Worm (Caenorhabditis elegans): ENCODE data around the gene trmt-10C.2.
A peak's percentile ranks its signal among the peaks of the same experiment; 100 is the strongest.

Gene trmt-10C.2

DNA sequence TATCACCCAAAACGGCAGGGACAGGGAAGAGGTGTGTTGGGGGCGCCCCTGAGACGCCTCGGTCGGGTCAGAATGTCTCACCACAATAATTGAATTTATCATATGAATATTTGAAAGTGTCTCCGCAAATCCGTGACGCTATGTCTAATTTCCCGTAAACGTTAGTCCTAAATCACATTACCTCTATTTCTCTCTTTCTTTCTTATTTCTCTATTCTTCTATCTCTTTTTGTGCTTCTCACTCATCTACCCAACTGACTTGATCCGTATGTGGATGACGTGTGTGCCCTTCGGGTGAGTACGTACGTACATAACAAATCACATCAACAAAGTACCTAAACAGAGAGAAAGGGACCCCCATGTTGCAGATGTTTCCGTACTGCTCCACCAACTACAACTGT, 28.7 kb upstream of the trmt-10C.2 start:
- TF ChIP-seq fkh-10 (GFP tag; optimal IDR thresholded peaks at IDR 0.05) (peak; percentile 92), daf-8 (GFP tag; IDR thresholded peaks at IDR 0.05) (no peak), mes-2 (tag; optimal IDR thresholded peaks at IDR 0.05; ENCODE audit: poor library complexity, severe bottlenecking) (no peak), F37D6.2 (tag; optimal IDR thresholded peaks at IDR 0.05) (no peak), ces-1 (GFP tag; optimal IDR thresholded peaks at IDR 0.05) (peak; percentile 93), unc-62 (GFP tag; optimal IDR thresholded peaks at IDR 0.05 in 1 of 2) (peak in 1 of 2 experiments; percentile 8), unc-62 (tag; optimal IDR thresholded peaks at IDR 0.05) (no peak), zip-2 (tag; optimal IDR thresholded peaks at IDR 0.05) (no peak), mdt-29 (GFP tag; IDR thresholded peaks at IDR 0.05) (no peak), ctbp-1 (GFP tag; IDR thresholded peaks at IDR 0.05) (peak; percentile 64; the same call in 1 of the 2 replicates), mdl-1 (tag; optimal IDR thresholded peaks at IDR 0.05) (no peak), daf-19 (GFP tag; conservative IDR thresholded peaks at IDR 0.05) (no peak), pha-4 (GFP tag; IDR thresholded peaks at IDR 0.05) (no peak), pha-4 (tag; optimal IDR thresholded peaks at IDR 0.05) (no peak), tra-1 (GFP tag; IDR thresholded peaks at IDR 0.05) (no peak), hmg-1.1 (GFP tag; IDR thresholded peaks at IDR 0.05) (no peak), duxl-1 (tag; optimal IDR thresholded peaks at IDR 0.05; ENCODE audit: poor library complexity) (no peak), ztf-11 (tag; optimal IDR thresholded peaks at IDR 0.05) (no peak), madf-5 (GFP tag; IDR thresholded peaks at IDR 0.05) (no peak)

ce11 chrIII:6324139-6324538, 21.9 kb upstream of the trmt-10C.2 start, which contains the start of gene C56G2.5:
C56G2.5 (minus strand) TSS chrIII:6324239.
- TF ChIP-seq unc-62 (GFP tag; optimal IDR thresholded peaks at IDR 0.05 in 1 of 2) (peak in 1 of 2 experiments; percentile 38), unc-62 (tag; optimal IDR thresholded peaks at IDR 0.05) (no peak), fos-1 (tag; optimal IDR thresholded peaks at IDR 0.05) (no peak), dmd-6 (GFP tag; IDR thresholded peaks at IDR 0.05) (no peak), skn-1 (tag; optimal IDR thresholded peaks at IDR 0.05) (no peak)

DNA sequence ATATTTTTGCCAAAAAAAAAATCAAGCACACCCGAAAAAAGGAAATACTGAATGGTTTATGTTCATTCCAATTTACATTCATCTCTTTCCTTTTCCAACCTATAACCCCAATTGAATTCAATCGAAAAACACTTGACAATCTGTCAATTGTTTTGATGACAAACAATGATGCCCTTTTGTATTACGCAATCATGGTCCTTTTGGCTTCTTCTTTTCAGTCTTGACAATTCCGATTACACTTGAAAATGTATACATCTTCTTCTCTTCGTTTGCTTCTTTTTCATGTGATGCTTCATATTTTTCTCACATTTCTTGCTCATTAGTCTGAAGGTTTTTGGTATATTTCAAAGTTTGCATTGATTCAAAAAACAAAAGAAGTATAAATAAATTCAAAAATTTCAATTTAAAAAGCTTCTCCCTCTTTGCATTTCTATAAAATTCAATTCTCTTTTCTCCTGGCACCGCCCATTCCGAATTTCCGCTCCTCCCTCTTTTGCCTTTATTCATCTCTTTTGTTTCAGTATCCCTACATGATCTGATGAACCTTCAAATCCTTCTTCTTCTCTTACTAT, 14.8 kb upstream of the trmt-10C.2 start, which contains the start of gene C56G2.4:
Gene C56G2.4, plus strand, starts transcription at position 522 of the 572 bp plus-strand sequence.
- TF ChIP-seq nhr-102 (tag; optimal IDR thresholded peaks at IDR 0.05) (no peak), duxl-1 (tag; optimal IDR thresholded peaks at IDR 0.05; ENCODE audit: poor library complexity) (no peak), lin-39 (tag; optimal IDR thresholded peaks at IDR 0.05) (no peak), hlh-30 (tag; optimal IDR thresholded peaks at IDR 0.05; ENCODE audit: insufficient read depth) (no peak), egl-43 (GFP tag; IDR thresholded peaks at IDR 0.05) (no peak), ces-1 (GFP tag; optimal IDR thresholded peaks at IDR 0.05) (no peak), gei-8 (GFP tag; optimal IDR thresholded peaks at IDR 0.05) (no peak), zip-2 (tag; optimal IDR thresholded peaks at IDR 0.05) (no peak), nhr-25 (tag; optimal IDR thresholded peaks at IDR 0.05; ENCODE audit: borderline replicate concordance, insufficient read depth) (no peak), ceh-82 (tag; optimal IDR thresholded peaks at IDR 0.05) (no peak), lin-29 (GFP tag; IDR thresholded peaks at IDR 0.05) (no peak), nhr-48 (tag; optimal IDR thresholded peaks at IDR 0.05) (no peak), zfp-2 (tag; optimal IDR thresholded peaks at IDR 0.05) (no peak), zip-11 (GFP tag; IDR thresholded peaks at IDR 0.05) (no peak), ceh-28 (tag; optimal IDR thresholded peaks at IDR 0.05) (no peak)

ce11 chrIII:6334364-6334763, 11.7 kb upstream of the trmt-10C.2 start:
- TF ChIP-seq aha-1 (tag) = no peak
- TF ChIP-seq mdt-29 (GFP tag; IDR thresholded peaks at IDR 0.05) = no peak
- TF ChIP-seq nhr-48 (tag; optimal IDR thresholded peaks at IDR 0.05) = no peak
- peak; percentile 24 for TF ChIP-seq fkh-10 (GFP tag; optimal IDR thresholded peaks at IDR 0.05)
- TF ChIP-seq dpl-1 (GFP tag; optimal IDR thresholded peaks at IDR 0.05) = no peak
- no peak for TF ChIP-seq egl-27 (tag; optimal IDR thresholded peaks at IDR 0.05)
- no peak for TF ChIP-seq hlh-30 (tag; optimal IDR thresholded peaks at IDR 0.05; ENCODE audit: insufficient read depth)

Data from whole organism, L4 larva.